Worm (Caenorhabditis elegans): ENCODE results near the gene rfc-4.

DNA sequence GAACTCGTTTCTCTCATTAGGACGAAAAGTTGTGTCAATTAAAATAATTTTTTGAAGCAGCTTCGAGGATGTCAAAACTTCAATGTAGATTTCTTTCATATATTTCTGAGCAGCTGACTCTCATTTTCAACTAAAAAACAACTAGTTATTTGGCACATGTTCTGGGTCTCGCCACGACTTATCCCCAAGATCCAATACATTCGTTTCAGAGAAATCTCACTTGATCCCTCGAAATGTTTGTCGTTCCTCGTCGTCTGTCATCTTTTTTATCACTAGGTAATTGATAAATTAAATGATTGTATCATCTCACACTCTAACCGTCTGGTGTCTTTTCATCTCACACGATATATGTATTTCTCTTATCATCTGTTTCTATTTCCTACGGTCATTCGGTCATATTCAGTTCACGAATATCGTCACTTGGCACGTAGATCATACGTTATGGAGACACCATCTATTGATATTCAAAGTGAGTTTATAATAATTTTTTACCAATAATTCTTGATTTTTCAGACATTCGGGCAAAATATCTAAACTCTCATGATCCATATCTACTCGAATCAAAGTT lies 10.0 kb upstream of the rfc-4 start, which contains the start of the genes rpn-6.1 and F57B9.1:
- TF ChIP-seq mep-1 (tag; optimal IDR thresholded peaks at IDR 0.05) (peak; percentile 15), ama-1 (optimal IDR thresholded peaks at IDR 0.05) (no peak), blmp-1 (tag; optimal IDR thresholded peaks at IDR 0.05) (peak; percentile 38), ces-1 (GFP tag; optimal IDR thresholded peaks at IDR 0.05) (no peak), pqm-1 (tag; optimal IDR thresholded peaks at IDR 0.05) (no peak), ceh-8 (GFP tag; optimal IDR thresholded peaks at IDR 0.05) (no peak), unc-86 (tag; optimal IDR thresholded peaks at IDR 0.05) (no peak), pag-3 (tag; optimal IDR thresholded peaks at IDR 0.05; ENCODE audit: borderline replicate concordance, insufficient read depth) (peak; percentile 63), unc-62 (GFP tag; optimal IDR thresholded peaks at IDR 0.05) (no peak), fos-1 (tag; optimal IDR thresholded peaks at IDR 0.05) (no peak)

Measured in whole organism, L1 larva.